Worm (Caenorhabditis elegans): ENCODE results near the gene pig-1.

Gene pig-1

DNA sequence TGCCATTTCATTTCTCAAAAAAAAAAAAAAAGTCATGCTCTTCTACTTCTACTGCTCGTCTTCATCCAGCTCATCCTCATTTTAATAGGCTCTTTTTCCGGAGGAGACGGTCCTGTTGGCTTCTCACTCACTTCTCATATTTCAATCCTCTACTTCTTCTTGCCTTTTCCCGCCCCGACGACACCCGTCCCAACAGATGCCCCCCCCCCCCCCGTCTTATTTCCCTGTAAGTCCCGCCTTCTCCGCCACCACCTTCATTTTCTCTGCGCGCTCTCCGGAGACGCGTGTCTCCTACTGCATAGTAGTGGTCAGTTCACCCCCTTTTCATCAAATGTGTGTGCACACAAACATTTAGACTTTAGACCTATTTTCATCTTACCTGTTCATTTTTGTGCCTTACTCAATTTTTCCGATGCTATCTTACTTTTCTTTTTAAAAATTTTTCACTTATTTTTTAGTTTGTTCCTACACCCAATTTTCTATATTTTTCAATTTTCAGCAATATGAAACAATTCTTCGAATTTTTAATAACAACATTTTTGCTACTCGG is 39.6 kb upstream of the pig-1 start, which contains the start of gene efn-4:
efn-4 (plus strand) TSS at position 500 of the 550 bp plus-strand sequence.
- TF ChIP-seq unc-39 (tag; optimal IDR thresholded peaks at IDR 0.05) (no peak), Y55F3AM.14 (GFP tag; optimal IDR thresholded peaks at IDR 0.05) (no peak), zag-1 (tag; optimal IDR thresholded peaks at IDR 0.05) (no peak), sma-9 (GFP tag; optimal IDR thresholded peaks at IDR 0.05) (no peak), sma-9 (tag; optimal IDR thresholded peaks at IDR 0.05) (no peak), C34F6.9 (tag; optimal IDR thresholded peaks at IDR 0.05) (no peak), nhr-6 (tag; optimal IDR thresholded peaks at IDR 0.05) (no peak), nhr-21 (tag; optimal IDR thresholded peaks at IDR 0.05) (no peak), unc-62 (GFP tag; optimal IDR thresholded peaks at IDR 0.05) (no peak), ceh-82 (tag; optimal IDR thresholded peaks at IDR 0.05) (no peak), ztf-1 (GFP tag; conservative IDR thresholded peaks at IDR 0.05) (no peak), crh-2 (tag; optimal IDR thresholded peaks at IDR 0.05) (no peak), nhr-77 (tag; optimal IDR thresholded peaks at IDR 0.05) (no peak), elt-1 (tag; optimal IDR thresholded peaks at IDR 0.05) (no peak), aly-2 (tag; optimal IDR thresholded peaks at IDR 0.05) (no peak), nhr-12 (tag; optimal IDR thresholded peaks at IDR 0.05) (no peak), elt-3 (tag; optimal IDR thresholded peaks at IDR 0.05) (no peak), mdl-1 (tag; optimal IDR thresholded peaks at IDR 0.05) (no peak), nhr-11 (tag; optimal IDR thresholded peaks at IDR 0.05) (no peak), snpc-4 (tag; optimal IDR thresholded peaks at IDR 0.05) (no peak), nhr-237 (tag; optimal IDR thresholded peaks at IDR 0.05) (no peak)

DNA sequence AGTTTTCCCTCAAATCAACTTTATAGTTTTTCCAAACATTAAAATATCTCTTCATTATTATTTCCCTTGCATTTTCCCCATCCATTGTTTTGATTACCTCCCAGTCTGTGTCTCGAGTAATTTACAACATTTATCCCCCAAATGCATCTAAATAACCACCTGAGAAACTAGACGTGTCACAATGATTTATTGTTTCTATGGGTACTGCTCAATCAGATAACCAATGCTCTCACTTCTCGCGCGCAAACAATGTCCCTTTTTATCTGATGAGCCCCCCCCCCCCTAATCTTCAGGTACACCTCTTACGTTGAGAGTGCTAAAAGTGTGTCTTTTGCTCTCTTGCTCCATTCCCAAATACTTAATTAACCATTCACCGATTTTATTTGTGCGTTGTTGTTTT is 34.7 kb upstream of the pig-1 start:
- TF ChIP-seq blmp-1 (tag; optimal IDR thresholded peaks at IDR 0.05; ENCODE audit: insufficient read depth) = no peak
- no peak for TF ChIP-seq nhr-12 (tag; optimal IDR thresholded peaks at IDR 0.05)
- no peak for TF ChIP-seq dmd-4 (tag; optimal IDR thresholded peaks at IDR 0.05)
- no peak for TF ChIP-seq skn-1 (tag; optimal IDR thresholded peaks at IDR 0.05)
- TF ChIP-seq ama-1 (optimal IDR thresholded peaks at IDR 0.05) = no peak
- no peak for TF ChIP-seq mbf-1 (tag; optimal IDR thresholded peaks at IDR 0.05)
- TF ChIP-seq sma-3 (GFP tag; optimal IDR thresholded peaks at IDR 0.05) = no peak
- TF ChIP-seq unc-62 (GFP tag; optimal IDR thresholded peaks at IDR 0.05) = no peak
- TF ChIP-seq nhr-77 (tag; optimal IDR thresholded peaks at IDR 0.05) = no peak
- no peak for TF ChIP-seq crh-2 (tag; optimal IDR thresholded peaks at IDR 0.05)
- TF ChIP-seq nhr-11 (tag; optimal IDR thresholded peaks at IDR 0.05) = no peak
- no peak for TF ChIP-seq mab-5 (tag; optimal IDR thresholded peaks at IDR 0.05)
- TF ChIP-seq nhr-237 (tag; optimal IDR thresholded peaks at IDR 0.05) = no peak
- TF ChIP-seq Y55F3AM.14 (GFP tag; optimal IDR thresholded peaks at IDR 0.05) = no peak
- TF ChIP-seq lin-11 (tag; optimal IDR thresholded peaks at IDR 0.05) = no peak
- no peak for TF ChIP-seq alr-1 (tag; optimal IDR thresholded peaks at IDR 0.05)
- no peak for TF ChIP-seq nhr-10 (tag; optimal IDR thresholded peaks at IDR 0.05)
- TF ChIP-seq peb-1 (tag; optimal IDR thresholded peaks at IDR 0.05) = no peak
- TF ChIP-seq ZK546.5 (tag; optimal IDR thresholded peaks at IDR 0.05) = no peak
- no peak for TF ChIP-seq nhr-6 (tag; optimal IDR thresholded peaks at IDR 0.05)

DNA sequence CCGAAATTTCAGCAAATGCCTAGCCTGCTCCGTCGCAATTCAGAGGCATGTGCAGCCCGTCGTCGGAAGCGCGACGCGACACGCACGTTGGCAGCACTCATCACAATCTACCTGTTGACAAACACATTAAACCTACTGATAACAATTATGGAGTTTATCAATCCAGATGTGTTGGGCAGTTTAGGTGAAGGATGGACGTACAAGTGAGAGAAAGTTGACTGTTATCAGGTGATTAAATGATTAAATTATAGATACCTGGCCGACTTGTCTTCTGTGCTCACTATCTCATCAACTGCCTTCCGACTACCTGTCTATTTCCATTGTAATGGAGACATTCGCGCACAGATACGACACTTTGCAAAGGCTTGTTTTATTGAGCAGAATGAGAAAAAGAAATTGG is 32.7 kb upstream of the pig-1 start:
- TF ChIP-seq mdl-1 (tag; optimal IDR thresholded peaks at IDR 0.05) (no peak), F13H6.1 (tag; optimal IDR thresholded peaks at IDR 0.05) (no peak), ZK546.5 (tag; optimal IDR thresholded peaks at IDR 0.05) (no peak), fos-1 (tag; optimal IDR thresholded peaks at IDR 0.05) (peak; percentile 30), unc-55 (GFP tag; optimal IDR thresholded peaks at IDR 0.05) (no peak)

DNA sequence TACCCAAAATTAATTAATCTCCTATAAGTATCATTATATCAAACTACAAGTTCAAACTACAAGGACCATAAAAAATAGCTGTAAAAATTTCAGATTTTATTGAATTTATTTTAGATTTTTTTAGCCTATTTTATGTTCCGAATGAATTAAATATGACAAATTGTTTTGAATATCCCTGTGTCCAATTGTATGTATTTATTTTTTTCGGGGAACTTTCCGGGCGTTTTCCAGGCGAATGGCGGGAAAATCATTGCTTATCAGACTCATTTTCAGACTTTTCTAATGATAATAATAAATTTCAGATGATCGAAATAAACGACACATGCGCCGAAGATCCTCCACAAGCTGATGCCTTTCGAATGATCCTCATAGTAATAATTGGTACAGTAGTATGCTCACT is 28.7 kb upstream of the pig-1 start, which contains the start of gene F56A11.4:
F56A11.4 (plus strand) TSS at position 301 of the 400 bp plus-strand sequence.
- no peak for TF ChIP-seq unc-39 (tag; optimal IDR thresholded peaks at IDR 0.05)
- TF ChIP-seq blmp-1 (tag; optimal IDR thresholded peaks at IDR 0.05; ENCODE audit: insufficient read depth) = no peak
- TF ChIP-seq fos-1 (tag; optimal IDR thresholded peaks at IDR 0.05) = no peak
- no peak for TF ChIP-seq skn-1 (tag; optimal IDR thresholded peaks at IDR 0.05)
- TF ChIP-seq ztf-4 (tag; optimal IDR thresholded peaks at IDR 0.05) = no peak
- no peak for TF ChIP-seq ama-1 (optimal IDR thresholded peaks at IDR 0.05)
- TF ChIP-seq ztf-11 (tag; optimal IDR thresholded peaks at IDR 0.05) = no peak
- no peak for TF ChIP-seq ceh-16 (tag; optimal IDR thresholded peaks at IDR 0.05)
- TF ChIP-seq alr-1 (tag; optimal IDR thresholded peaks at IDR 0.05) = no peak
- no peak for TF ChIP-seq nhr-10 (tag; optimal IDR thresholded peaks at IDR 0.05)
- no peak for TF ChIP-seq nhr-129 (tag; optimal IDR thresholded peaks at IDR 0.05)
- no peak for TF ChIP-seq R02D3.7 (tag; optimal IDR thresholded peaks at IDR 0.05)
- no peak for TF ChIP-seq nhr-21 (tag; optimal IDR thresholded peaks at IDR 0.05)
- TF ChIP-seq lin-39 (tag; optimal IDR thresholded peaks at IDR 0.05) = no peak
- TF ChIP-seq nhr-237 (tag; optimal IDR thresholded peaks at IDR 0.05) = no peak
- TF ChIP-seq mab-5 (tag; optimal IDR thresholded peaks at IDR 0.05) = no peak
- TF ChIP-seq snpc-4 (tag; optimal IDR thresholded peaks at IDR 0.05) = no peak
- TF ChIP-seq gmeb-1 (tag; optimal IDR thresholded peaks at IDR 0.05) = no peak

All from whole organism, L2 larva.